Worm (Caenorhabditis elegans) whole organism, L4/young adult: ENCODE data around the gene F09B9.5.

Experiments
- W03F9.2 ChIP-seq: fragments of 150-350 bp; optimal IDR thresholded peaks from 2 replicates; lab custom pipeline; 2014; ENCODE audit warnings: missing biosample characterization, missing genetic modification characterization
- dao-5 ChIP-seq: sonication (generic microtip); optimal IDR thresholded peaks from 2 replicates; lab custom pipeline; 2016; ENCODE audit warnings: missing genotype, missing genetic modification characterization, moderate library complexity, missing compliant biosample characterization
- him-1 ChIP-seq: sonication (generic microtip); optimal IDR thresholded peaks from 2 replicates; lab custom pipeline; 2016; ENCODE audit warnings: missing genotype, missing genetic modification reagents, missing genetic modification characterization, missing compliant biosample characterization

- TF ChIP-seq him-1 (tag; lab: Kevin White, UChicago) (no peak), W03F9.2 (tag; lab: Kevin White, UChicago) (no peak), dao-5 (tag; lab: Kevin White, UChicago) (no peak)
Measured at ce11 chrX:10205321-10205720, 50.7 kb downstream of the F09B9.5 start, which contains the start of gene sex-1.
